Worm (Caenorhabditis elegans) whole organism, L2 larva: ENCODE data around the gene men-1.

Source experiments
- C34F6.9 ChIP-seq: fragments of 150-350 bp; optimal IDR thresholded peaks from 2 replicates; lab custom pipeline; 2014; ENCODE audit warnings: missing biosample characterization, missing genetic modification characterization
- ceh-82 ChIP-seq: fragments of 150-350 bp; optimal IDR thresholded peaks from 2 replicates; lab custom pipeline; 2014; ENCODE audit warnings: missing biosample characterization, missing genetic modification characterization
- egl-27 ChIP-seq: sonication (generic microtip); optimal IDR thresholded peaks from 3 replicates; lab custom pipeline; 2017; ENCODE audit warnings: missing biosample characterization, missing genetic modification reagents, missing genetic modification characterization
- nhr-10 ChIP-seq: sonication (generic microtip); optimal IDR thresholded peaks from 2 replicates; lab custom pipeline; 2017; ENCODE audit warnings: missing biosample characterization, missing genetic modification characterization
- skn-1 ChIP-seq: sonication (generic microtip); optimal IDR thresholded peaks from 2 replicates; lab custom pipeline; 2017; ENCODE audit warnings: missing biosample characterization, missing genetic modification characterization
- unc-62 ChIP-seq: fragments of 150-350 bp; optimal IDR thresholded peaks from 2 replicates; lab custom pipeline; 2014; ENCODE audit warnings: missing biosample characterization, missing genetic modification reagents, missing genetic modification characterization

ce11 chrII:14218142-14218541 is 15.8 kb downstream of the men-1 start:
- TF ChIP-seq C34F6.9 (tag; lab: Kevin White, UChicago) (no peak), egl-27 (tag; lab: Kevin White, UChicago) (no peak), ceh-82 (tag; lab: Kevin White, UChicago) (no peak), nhr-10 (tag; lab: Kevin White, UChicago) (no peak), unc-62 (GFP tag; lab: Kevin White, UChicago) (no peak), skn-1 (tag; lab: Kevin White, UChicago) (no peak)
